Fruit fly (Drosophila melanogaster): Measurements from ENCODE around the gene COX7B.

- TF ChIP-seq CG6792 (GFP tag; optimal IDR thresholded peaks at IDR 0.05) (no peak), CG15336 (GFP tag; IDR thresholded peaks at IDR 0.05) (no peak), Sox102F (GFP tag; optimal IDR thresholded peaks at IDR 0.05) (no peak), Blimp-1 (GFP tag; optimal IDR thresholded peaks at IDR 0.05) (no peak), ss (GFP tag; optimal IDR thresholded peaks at IDR 0.05) (no peak), dac (GFP tag; optimal IDR thresholded peaks at IDR 0.05) (no peak), OdsH (GFP tag; optimal IDR thresholded peaks at IDR 0.05) (no peak), CG34406 (GFP tag; optimal IDR thresholded peaks at IDR 0.05) (no peak), CG8632 (GFP tag; optimal IDR thresholded peaks at IDR 0.05) (no peak), fkh (GFP tag; optimal IDR thresholded peaks at IDR 0.05) (no peak), svp (GFP tag) (no peak), Eip75B (GFP tag; optimal IDR thresholded peaks at IDR 0.05) (no peak), CG4318 (GFP tag; optimal IDR thresholded peaks at IDR 0.05) (no peak)
Observed at dm6 chr3L:17407480-17408093, 17.7 kb upstream of the COX7B start.

Measured in whole organism, prepupa.